Fruit fly (Drosophila melanogaster) whole organism, pupa: ENCODE data around the gene Trf2.
A peak's percentile ranks its signal among the peaks of the same experiment; 100 is the strongest.

ENCODE experiments used
- CG10348 ChIP-seq: fragments of 200-800 bp; sonication (Bioruptor generic); IDR thresholded peaks from 2 replicates; pipeline ENCODE4 v1.3.6; 2022; ENCODE audit warnings: missing biosample characterization, missing genetic modification characterization
- CG12605 ChIP-seq: fragments of 200-800 bp; sonication (Bioruptor generic); IDR thresholded peaks from 2 replicates; pipeline ENCODE4 v1.3.6; 2022; ENCODE audit warnings: missing biosample characterization, missing genetic modification characterization
- CG13204 ChIP-seq: fragments of 200-800 bp; sonication (Bioruptor generic); optimal IDR thresholded peaks from 2 replicates; lab custom pipeline; 2018; ENCODE audit warnings: missing biosample characterization, mild to moderate bottlenecking, missing genetic modification characterization, moderate library complexity
- CG14655 ChIP-seq: fragments of 200-800 bp; sonication (Bioruptor generic); optimal IDR thresholded peaks from 3 replicates; lab custom pipeline; 2017; ENCODE audit warnings: mild to moderate bottlenecking, missing biosample characterization, missing genetic modification reagents, missing genetic modification characterization
- CG15710 ChIP-seq: fragments of 200-800 bp; sonication (Bioruptor generic); optimal IDR thresholded peaks from 2 replicates; lab custom pipeline; 2018; ENCODE audit warnings: missing biosample characterization, mild to moderate bottlenecking, missing genetic modification characterization, moderate library complexity
- CG17806 ChIP-seq: fragments of 200-800 bp; sonication (Bioruptor generic); optimal IDR thresholded peaks from 2 replicates; lab custom pipeline; 2018; ENCODE audit warnings: missing biosample characterization, mild to moderate bottlenecking, missing genetic modification characterization, moderate library complexity
- CG32121 ChIP-seq: fragments of 200-800 bp; sonication (Bioruptor generic); IDR thresholded peaks from 2 replicates; pipeline ENCODE4 v1.3.6; 2022; ENCODE audit warnings: missing biosample characterization, missing genetic modification characterization
- CG34367 ChIP-seq: fragments of 200-800 bp; sonication (Bioruptor generic); optimal IDR thresholded peaks from 2 replicates; lab custom pipeline; 2018; ENCODE audit warnings: missing biosample characterization, mild to moderate bottlenecking, missing genetic modification characterization
- CG4496 ChIP-seq: fragments of 200-800 bp; sonication (Bioruptor generic); IDR thresholded peaks from 3 replicates; pipeline ENCODE4 v1.3.6; 2022; ENCODE audit warnings: missing biosample characterization, missing genetic modification characterization
- CG8159 ChIP-seq: fragments of 200-800 bp; sonication (Bioruptor generic); optimal IDR thresholded peaks from 3 replicates; lab custom pipeline; 2018; ENCODE audit warnings: missing biosample characterization, mild to moderate bottlenecking, missing genetic modification characterization, moderate library complexity
- CG8301 ChIP-seq: fragments of 200-800 bp; sonication (Bioruptor generic); optimal IDR thresholded peaks from 2 replicates; lab custom pipeline; 2018; ENCODE audit warnings: missing biosample characterization, mild to moderate bottlenecking, missing genetic modification characterization
- CG9948 ChIP-seq: fragments of 200-800 bp; sonication (Bioruptor generic); optimal IDR thresholded peaks from 2 replicates; lab custom pipeline; 2018; ENCODE audit warnings: missing biosample characterization, mild to moderate bottlenecking, missing genetic modification characterization, moderate library complexity
- D1 ChIP-seq: fragments of 200-800 bp; sonication (Bioruptor generic); optimal IDR thresholded peaks from 2 replicates; lab custom pipeline; 2018; ENCODE audit warnings: missing biosample characterization, mild to moderate bottlenecking, missing genetic modification characterization, moderate library complexity
- EcR ChIP-seq: fragments of 200-800 bp; sonication (Bioruptor generic); optimal IDR thresholded peaks from 3 replicates; lab custom pipeline; 2019; ENCODE audit warnings: missing biosample characterization, missing genetic modification characterization, mild to moderate bottlenecking, moderate library complexity, missing genetic modification reagents
- Ets98B ChIP-seq: fragments of 200-800 bp; sonication (Bioruptor generic); IDR thresholded peaks from 2 replicates; pipeline ENCODE4 v1.3.6; 2022; ENCODE audit warnings: missing biosample characterization, missing genetic modification characterization
- Pif1A ChIP-seq: fragments of 200-800 bp; sonication (Bioruptor generic); optimal IDR thresholded peaks from 3 replicates; lab custom pipeline; 2016; ENCODE audit warnings: missing biosample characterization, missing genetic modification characterization
- Pif1B ChIP-seq: fragments of 200-800 bp; sonication (Bioruptor generic); optimal IDR thresholded peaks from 3 replicates; lab custom pipeline; 2016; ENCODE audit warnings: missing biosample characterization, missing genetic modification characterization
- Snoo ChIP-seq: fragments of 200-800 bp; sonication (Bioruptor generic); optimal IDR thresholded peaks from 3 replicates; lab custom pipeline; 2017; ENCODE audit warnings: missing biosample characterization, mild to moderate bottlenecking, missing genetic modification characterization, inconsistent platforms
- fd96Ca ChIP-seq: fragments of 200-800 bp; sonication (Bioruptor generic); IDR thresholded peaks from 3 replicates; pipeline ENCODE4 v1.3.6; 2022; ENCODE audit warnings: missing biosample characterization, missing genetic modification characterization
- gl ChIP-seq: fragments of 200-800 bp; sonication (Bioruptor generic); optimal IDR thresholded peaks from 2 replicates; lab custom pipeline; 2018; ENCODE audit warnings: missing biosample characterization, mild to moderate bottlenecking, missing genetic modification characterization
- rn ChIP-seq: fragments of 200-800 bp; sonication (Bioruptor generic); IDR thresholded peaks from 2 replicates; pipeline ENCODE4 v1.3.6; 2022; ENCODE audit warnings: missing biosample characterization, missing genetic modification characterization

Trf2 gene

dm6 chrX:8444279-8444678 lies 35.2 kb downstream of the Trf2 start:
- TF ChIP-seq CG12605 (no peak), CG8301 (tag; lab: Kevin White, UChicago) (no peak), CG9948 (tag; lab: Kevin White, UChicago) (no peak), Snoo (tag; lab: Kevin White, UChicago) (no peak), CG4496 (GFP tag; lab: Robert Waterston, UW) (no peak), EcR (GFP tag; lab: Kevin White, UChicago) (no peak), CG8159 (tag; lab: Kevin White, UChicago) (no peak), rn (GFP tag; lab: Robert Waterston, UW) (no peak)

dm6 chrX:8444883-8445572 lies 36.0 kb downstream of the Trf2 start:
- TF ChIP-seq CG8159 (tag; lab: Kevin White, UChicago): peak; percentile 33
- no peak for TF ChIP-seq rn (GFP tag; lab: Robert Waterston, UW)
- TF ChIP-seq, all 21 proteins: peak for 1

- no peak for TF ChIP-seq EcR (GFP tag; lab: Kevin White, UChicago)
- TF ChIP-seq D1 (tag; lab: Kevin White, UChicago): no peak
- no peak for TF ChIP-seq gl (tag; lab: Kevin White, UChicago)
- TF ChIP-seq rn (GFP tag; lab: Robert Waterston, UW): no peak
These were observed 38.1 kb downstream of the Trf2 start for dm6 chrX:8447166-8447565.

- TF ChIP-seq CG9948 (tag; lab: Kevin White, UChicago): no peak
- TF ChIP-seq D1 (tag; lab: Kevin White, UChicago): no peak
- TF ChIP-seq CG12605: no peak
- no peak for TF ChIP-seq EcR (GFP tag; lab: Kevin White, UChicago)
- TF ChIP-seq CG13204 (GFP tag; lab: Kevin White, UChicago): no peak
- TF ChIP-seq Ets98B (GFP tag; lab: Robert Waterston, UW): no peak
- TF ChIP-seq CG17806 (tag; lab: Kevin White, UChicago): no peak
- TF ChIP-seq CG4496 (GFP tag; lab: Robert Waterston, UW): no peak
- no peak for TF ChIP-seq Pif1B (GFP tag; lab: Kevin White, UChicago)
- TF ChIP-seq Snoo (tag; lab: Kevin White, UChicago): no peak
- TF ChIP-seq CG14655 (GFP tag; lab: Kevin White, UChicago): no peak
- TF ChIP-seq CG8159 (tag; lab: Kevin White, UChicago): no peak
These were observed 39.1 kb downstream of the Trf2 start for dm6 chrX:8448171-8448570.

dm6 chrX:8450214-8450904 lies 41.3 kb downstream of the Trf2 start:
- TF ChIP-seq gl (tag; lab: Kevin White, UChicago) (no peak), CG17806 (tag; lab: Kevin White, UChicago) (no peak), CG4496 (GFP tag; lab: Robert Waterston, UW) (no peak), Snoo (tag; lab: Kevin White, UChicago) (no peak), CG9948 (tag; lab: Kevin White, UChicago) (no peak), CG34367 (no peak), Pif1B (GFP tag; lab: Kevin White, UChicago) (no peak), Pif1A (no peak), fd96Ca (GFP tag; lab: Robert Waterston, UW) (no peak), CG13204 (GFP tag; lab: Kevin White, UChicago) (no peak), Ets98B (GFP tag; lab: Robert Waterston, UW) (no peak), CG32121 (GFP tag; lab: Robert Waterston, UW) (no peak)

dm6 chrX:8452163-8452562 lies 43.1 kb downstream of the Trf2 start:
- TF ChIP-seq CG10348: no peak
- no peak for TF ChIP-seq CG34367
- no peak for TF ChIP-seq D1 (tag; lab: Kevin White, UChicago)

dm6 chrX:8455019-8455555 lies 46.0 kb downstream of the Trf2 start, which contains the start of gene org-1:
TSS of gene org-1 (minus strand) at chrX:8455069.
- TF ChIP-seq CG34367: peak; percentile 93
- peak; percentile 81 for TF ChIP-seq CG10348
- TF ChIP-seq fd96Ca (GFP tag; lab: Robert Waterston, UW): peak; percentile 94
- TF ChIP-seq Snoo (tag; lab: Kevin White, UChicago): peak; percentile 72
- TF ChIP-seq EcR (GFP tag; lab: Kevin White, UChicago): no peak
- TF ChIP-seq gl (tag; lab: Kevin White, UChicago): peak; percentile 86
- peak; percentile 97 for TF ChIP-seq CG4496 (GFP tag; lab: Robert Waterston, UW)
- peak; percentile 93 for TF ChIP-seq CG17806 (tag; lab: Kevin White, UChicago)
- peak; percentile 93 for TF ChIP-seq CG9948 (tag; lab: Kevin White, UChicago)
- TF ChIP-seq Pif1B (GFP tag; lab: Kevin White, UChicago): peak; percentile 86
- no peak for TF ChIP-seq D1 (tag; lab: Kevin White, UChicago)
- peak; percentile 94 for TF ChIP-seq CG15710 (tag; lab: Kevin White, UChicago)
- TF ChIP-seq CG13204 (GFP tag; lab: Kevin White, UChicago): peak; percentile 81
- TF ChIP-seq CG32121 (GFP tag; lab: Robert Waterston, UW): peak; percentile 90
- peak; percentile 94 for TF ChIP-seq Ets98B (GFP tag; lab: Robert Waterston, UW)
- peak; percentile 89 for TF ChIP-seq CG8301 (tag; lab: Kevin White, UChicago)
- peak; percentile 93 for TF ChIP-seq CG8159 (tag; lab: Kevin White, UChicago)
- TF ChIP-seq CG12605: peak; percentile 94
- peak; percentile 92 for TF ChIP-seq CG14655 (GFP tag; lab: Kevin White, UChicago)
- peak; percentile 92 for TF ChIP-seq rn (GFP tag; lab: Robert Waterston, UW)
- TF ChIP-seq Pif1A: peak; percentile 89
